Worm (Caenorhabditis elegans) whole organism, young adult: ENCODE measurements around the gene Y59A8B.12.
"Not testable (repeated sequence)": the region's sequence is repeated elsewhere in the genome, so short reads cannot be mapped to it uniquely, and the experiment has no call there.

Source experiments
- B0336.3 ChIP-seq: fragments of 200-800 bp; sonication (Bioruptor generic); IDR thresholded peaks from 2 replicates; pipeline ENCODE4 v1.3.6; 2022; ENCODE audit warnings: missing genetic modification characterization, missing compliant biosample characterization
- D2030.7 ChIP-seq: fragments of 200-800 bp; sonication (Bioruptor generic); IDR thresholded peaks from 2 replicates; pipeline ENCODE4 v1.3.6; 2022; ENCODE audit warnings: missing genetic modification reagents, missing genetic modification characterization, missing compliant biosample characterization
- K12H6.12 ChIP-seq: fragments of 200-800 bp; sonication (Bioruptor generic); optimal IDR thresholded peaks from 2 replicates; lab custom pipeline; 2018; ENCODE audit warnings: mild to moderate bottlenecking, missing genetic modification characterization, missing compliant biosample characterization
- Y53F4B.3 ChIP-seq: fragments of 200-800 bp; sonication (Bioruptor generic); IDR thresholded peaks from 2 replicates; pipeline ENCODE4 v1.3.6; 2022; ENCODE audit warnings: missing genetic modification reagents, missing genetic modification characterization, missing compliant biosample characterization
- bed-1 ChIP-seq: fragments of 200-800 bp; sonication (Bioruptor generic); IDR thresholded peaks from 2 replicates; pipeline ENCODE4 v1.3.6; 2022; ENCODE audit warnings: missing genetic modification reagents, missing genetic modification characterization, missing compliant biosample characterization
- bed-2 ChIP-seq: fragments of 200-800 bp; sonication (Bioruptor generic); IDR thresholded peaks from 2 replicates; pipeline ENCODE4 v1.3.6; 2022; ENCODE audit warnings: missing genetic modification reagents, missing genetic modification characterization, missing compliant biosample characterization
- ccch-3 ChIP-seq: fragments of 200-800 bp; sonication (Bioruptor generic); optimal IDR thresholded peaks from 2 replicates; lab custom pipeline; 2018; ENCODE audit warnings: mild to moderate bottlenecking, missing genetic modification characterization, missing compliant biosample characterization
- cebp-2 ChIP-seq: fragments of 200-800 bp; sonication (Bioruptor generic); IDR thresholded peaks from 2 replicates; pipeline ENCODE4 v1.3.6; 2022; ENCODE audit warnings: missing genetic modification characterization, missing compliant biosample characterization
- efl-1 ChIP-seq: fragments of 150-350 bp; optimal IDR thresholded peaks from 2 replicates; lab custom pipeline; 2014; ENCODE audit warnings: missing biosample characterization, missing genetic modification reagents, missing genetic modification characterization
- egl-44 ChIP-seq: fragments of 200-800 bp; sonication (Bioruptor generic); IDR thresholded peaks from 2 replicates; pipeline ENCODE4 v1.3.6; 2022; ENCODE audit warnings: missing genetic modification reagents, missing genetic modification characterization, missing compliant biosample characterization
- fkh-3 ChIP-seq: sonication (generic microtip); optimal IDR thresholded peaks from 2 replicates; lab custom pipeline; 2016; ENCODE audit warnings: mild to moderate bottlenecking, missing genetic modification characterization, missing compliant biosample characterization
- gei-17 ChIP-seq: fragments of 200-800 bp; sonication (Bioruptor generic); optimal IDR thresholded peaks from 2 replicates; lab custom pipeline; 2018; ENCODE audit warnings: mild to moderate bottlenecking, missing genetic modification characterization, missing compliant biosample characterization
- hmg-1.2 ChIP-seq: fragments of 200-800 bp; sonication (Bioruptor generic); IDR thresholded peaks from 2 replicates; pipeline ENCODE4 v1.3.6; 2022; ENCODE audit warnings: missing genetic modification reagents, missing genetic modification characterization, missing compliant biosample characterization
- madf-3 ChIP-seq: fragments of 200-800 bp; sonication (Bioruptor generic); IDR thresholded peaks from 2 replicates; pipeline ENCODE4 v1.3.6; 2022; ENCODE audit warnings: missing genetic modification reagents, missing genetic modification characterization, missing compliant biosample characterization
- mcd-1 ChIP-seq: fragments of 200-800 bp; sonication (Bioruptor generic); IDR thresholded peaks from 2 replicates; pipeline ENCODE4 v1.3.6; 2022; ENCODE audit warnings: missing genetic modification reagents, missing genetic modification characterization, missing compliant biosample characterization
- mel-28 ChIP-seq: sonication (generic microtip); optimal IDR thresholded peaks from 2 replicates; lab custom pipeline; 2016; ENCODE audit warnings: borderline replicate concordance, mild to moderate bottlenecking, missing genetic modification characterization, missing compliant biosample characterization
- mxl-1 ChIP-seq: sonication (generic microtip); optimal IDR thresholded peaks from 2 replicates; lab custom pipeline; 2016; ENCODE audit warnings: missing genetic modification characterization, missing compliant biosample characterization
- nfyb-1 ChIP-seq: fragments of 200-800 bp; sonication (Bioruptor generic); IDR thresholded peaks from 2 replicates; pipeline ENCODE4 v1.3.6; 2022; ENCODE audit warnings: missing genetic modification reagents, missing genetic modification characterization, missing compliant biosample characterization
- nhr-179 ChIP-seq: sonication (generic microtip); optimal IDR thresholded peaks from 2 replicates; lab custom pipeline; 2016; ENCODE audit warnings: mild to moderate bottlenecking, missing genetic modification characterization, missing compliant biosample characterization
- snpc-1.1 ChIP-seq: sonication (generic microtip); optimal IDR thresholded peaks from 2 replicates; lab custom pipeline; 2017; ENCODE audit warnings: missing genetic modification characterization, mild to moderate bottlenecking, missing compliant biosample characterization, antibody characterized with exemption, moderate library complexity, missing genotype, missing genetic modification reagents; ENCODE audit not compliant: insufficient read depth
- snpc-4 ChIP-seq, 5 experiments: fragments of 150-350 bp in 1 of 5; sonication (generic microtip) in 4 of 5; optimal IDR thresholded peaks; 2 replicates each; lab custom pipeline; 2014 to 2018; ENCODE audit warnings: missing genetic modification characterization in 5 of 5, missing biosample characterization in 3 of 5, antibody characterized with exemption in 2 of 5, mild to moderate bottlenecking in 2 of 5, missing compliant biosample characterization in 2 of 5, missing genotype in 2 of 5, moderate library complexity in 2 of 5, missing genetic modification reagents in 1 of 5
- tlf-1 ChIP-seq: fragments of 200-800 bp; sonication (Bioruptor generic); optimal IDR thresholded peaks from 2 replicates; lab custom pipeline; 2018; ENCODE audit warnings: mild to moderate bottlenecking, missing genetic modification characterization, missing compliant biosample characterization
- unc-62 ChIP-seq: fragments of 150-350 bp; optimal IDR thresholded peaks from 2 replicates; lab custom pipeline; 2014; ENCODE audit warnings: missing biosample characterization, missing genetic modification reagents, missing genetic modification characterization

Y59A8B.12 gene

DNA sequence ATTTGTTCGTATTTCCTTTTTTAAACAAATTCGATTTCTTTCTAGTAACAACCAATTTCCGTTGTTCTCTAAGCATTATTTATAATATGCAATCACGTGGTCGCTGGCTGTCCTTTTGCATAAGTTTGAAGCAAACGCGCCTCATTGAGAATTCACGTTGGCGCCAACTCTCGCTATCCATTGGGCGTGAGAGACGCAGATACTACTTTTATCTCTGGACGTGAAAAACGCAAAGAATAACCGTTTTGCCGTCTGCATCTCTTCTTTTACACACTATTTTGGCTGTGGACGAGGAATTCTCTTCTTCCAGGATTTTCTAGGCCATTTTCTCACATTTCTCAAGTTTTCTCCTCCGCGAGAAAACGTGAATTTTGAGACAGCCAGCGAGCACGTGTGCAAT, 16.8 kb downstream of the Y59A8B.12 start:
- TF ChIP-seq hmg-1.2 (GFP tag; lab: Robert Waterston, UW), result peak; percentile 25; the same call in 1 of the 2 replicates
- TF ChIP-seq mcd-1 (GFP tag; lab: Robert Waterston, UW), result peak; percentile 52; the same call in 1 of the 2 replicates
- TF ChIP-seq, all 124 proteins: peak for 2; not testable (repeated sequence) for 122

DNA sequence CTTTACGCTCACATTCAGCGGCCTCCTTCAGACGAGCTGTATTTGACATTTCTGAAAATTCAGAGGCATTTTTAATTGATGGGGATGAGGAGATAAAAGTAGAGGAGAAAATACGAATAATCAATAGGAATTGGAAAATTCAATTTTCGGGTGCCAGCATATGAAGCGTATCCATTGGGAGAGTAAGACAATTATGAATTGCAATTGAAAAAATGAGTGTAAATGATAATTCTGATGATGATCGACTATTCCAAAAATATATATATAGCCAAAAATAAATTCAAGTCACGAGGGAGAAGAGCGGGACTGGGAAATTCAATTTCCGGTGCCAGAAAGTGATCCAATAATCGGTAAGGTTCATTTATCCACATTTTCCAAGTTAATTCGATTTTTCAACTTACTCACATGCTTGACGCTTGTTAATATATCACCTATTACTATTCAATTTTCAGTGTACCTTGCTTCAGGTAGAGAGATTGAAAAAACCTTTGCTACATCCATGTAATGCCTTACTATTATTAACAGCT, 19.7 kb downstream of the Y59A8B.12 start, which contains the start of gene Y59A8B.8:
Gene Y59A8B.8 (minus strand): TSS at position 51 of the 527 bp plus-strand sequence.
- no peak for TF ChIP-seq egl-44
- TF ChIP-seq gei-17 (GFP tag; lab: Kevin White, UChicago), result no peak
- no peak for TF ChIP-seq nfyb-1 (GFP tag; lab: Robert Waterston, UW)
- no peak for TF ChIP-seq efl-1 (GFP tag; lab: Kevin White, UChicago)
- TF ChIP-seq madf-3 (GFP tag; lab: Robert Waterston, UW), result no peak
- TF ChIP-seq mel-28 (tag; lab: Kevin White, UChicago), result no peak
- no peak for TF ChIP-seq nhr-179 (tag; lab: Kevin White, UChicago)
- no peak for TF ChIP-seq snpc-1.1 (tag; lab: Kevin White, UChicago)
- TF ChIP-seq Y53F4B.3, result no peak
- no peak for TF ChIP-seq bed-1 (GFP tag; lab: Robert Waterston, UW)
- TF ChIP-seq B0336.3 (GFP tag; lab: Robert Waterston, UW), result no peak

DNA sequence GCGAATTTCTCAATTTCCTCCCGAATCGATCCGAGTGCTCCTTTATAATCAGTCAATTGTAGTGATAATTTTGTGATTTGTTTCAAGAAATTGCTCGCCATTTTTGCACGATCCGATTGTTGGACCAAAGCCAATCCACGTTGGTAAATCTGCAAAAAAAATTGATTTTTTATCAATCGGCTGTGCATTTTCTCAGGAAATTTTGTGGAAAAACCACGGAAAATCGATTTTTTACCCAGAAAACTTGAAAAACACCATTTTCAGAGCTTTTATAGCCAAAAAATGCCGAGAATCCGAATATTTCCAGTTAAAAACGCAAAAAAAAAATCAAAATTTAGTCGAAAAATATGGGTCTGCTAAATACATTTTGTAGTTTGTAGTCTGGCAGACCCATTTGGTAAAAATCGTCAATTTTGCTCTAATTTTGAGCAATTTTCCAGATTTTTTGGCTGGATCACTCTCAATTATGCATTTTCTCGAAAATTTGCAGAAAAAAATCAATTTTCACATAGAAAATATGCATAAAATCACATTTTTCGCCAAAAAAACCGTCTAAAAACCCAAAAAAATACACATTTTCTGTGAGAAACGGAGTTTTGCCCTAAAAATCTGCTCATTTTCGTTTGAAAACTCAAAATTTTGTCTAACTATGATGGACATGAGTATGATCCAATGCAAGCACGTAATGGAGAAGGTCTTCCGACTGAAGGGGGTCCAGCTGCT, 30.6 kb downstream of the Y59A8B.12 start, which contains the start of the genes Y59A8B.25 and ebp-3:
Gene Y59A8B.25 (minus strand): TSS at position 101 of the 723 bp plus-strand sequence.
Gene ebp-3 (plus strand): TSS at position 673 of the 723 bp plus-strand sequence.
- TF ChIP-seq cebp-2; D2030.7 (GFP tag; lab: Robert Waterston, UW); K12H6.12: not testable (repeated sequence)

DNA sequence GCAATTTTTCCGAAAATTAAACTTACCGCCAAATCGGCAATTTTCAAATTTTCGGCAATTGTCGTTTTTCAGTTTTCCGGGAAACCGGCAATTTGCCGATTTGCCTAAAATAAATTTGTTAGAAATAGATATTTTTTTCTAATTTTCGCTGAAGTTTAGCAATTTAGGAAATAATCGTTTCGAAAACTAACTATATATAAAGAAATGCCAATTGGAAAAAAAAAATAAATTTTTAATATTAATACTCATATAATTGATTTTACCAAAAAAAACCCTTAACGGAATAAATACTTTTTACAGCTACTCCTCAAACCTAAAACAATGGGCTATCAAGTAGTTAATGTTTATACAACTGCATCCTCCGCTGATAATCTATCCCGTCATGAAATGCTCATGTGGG, 42.8 kb downstream of the Y59A8B.12 start, which contains the start of gene ebp-1:
Gene ebp-1 (plus strand): TSS at position 301 of the 400 bp plus-strand sequence.
- no peak for TF ChIP-seq hmg-1.2 (GFP tag; lab: Robert Waterston, UW)
- no peak for TF ChIP-seq snpc-4 (GFP tag; optimal IDR thresholded peaks at IDR 0.05; lab: Kevin White, UChicago)
- no peak for TF ChIP-seq snpc-4 (tag; optimal IDR thresholded peaks at IDR 0.05; lab: Kevin White, UChicago)
- TF ChIP-seq bed-2, result no peak
- no peak for TF ChIP-seq mxl-1 (tag; lab: Kevin White, UChicago)
- TF ChIP-seq ccch-3 (GFP tag; lab: Kevin White, UChicago), result no peak
- no peak for TF ChIP-seq fkh-3 (tag; lab: Kevin White, UChicago)
- TF ChIP-seq tlf-1 (GFP tag; lab: Kevin White, UChicago), result no peak
- no peak for TF ChIP-seq snpc-1.1 (tag; lab: Kevin White, UChicago)
- TF ChIP-seq unc-62 (GFP tag; lab: Kevin White, UChicago), result no peak
